Worm (Caenorhabditis elegans) whole organism, L4 larva: ENCODE data around the gene lido-17.

ENCODE experiments used
- F49E8.2 ChIP-seq: sonication (generic microtip); optimal IDR thresholded peaks from 2 replicates; lab custom pipeline; 2016; ENCODE audit warnings: missing compliant biosample characterization, mild to moderate bottlenecking, missing genetic modification characterization, borderline replicate concordance
- T20F7.1 ChIP-seq: fragments of 200-800 bp; sonication (Bioruptor generic); optimal IDR thresholded peaks from 2 replicates; lab custom pipeline; 2018; ENCODE audit warnings: mild to moderate bottlenecking, missing genetic modification characterization, missing compliant biosample characterization
- Y48G9A.11 ChIP-seq: fragments of 200-800 bp; sonication (Bioruptor generic); IDR thresholded peaks from 2 replicates; pipeline ENCODE4 v1.3.6; 2022; ENCODE audit warnings: missing genetic modification reagents, missing genetic modification characterization, missing compliant biosample characterization
- Y75B8A.6 ChIP-seq: fragments of 200-800 bp; sonication (Bioruptor generic); IDR thresholded peaks from 2 replicates; pipeline ENCODE4 v1.3.6; 2022; ENCODE audit warnings: missing genetic modification reagents, missing genetic modification characterization, missing compliant biosample characterization
- ZK337.2 ChIP-seq: fragments of 200-800 bp; sonication (Bioruptor generic); IDR thresholded peaks from 2 replicates; pipeline ENCODE4 v1.3.6; 2022; ENCODE audit warnings: missing genetic modification reagents, missing genetic modification characterization, missing compliant biosample characterization
- arid-1 ChIP-seq: fragments of 200-800 bp; sonication (Bioruptor generic); conservative IDR thresholded peaks from 2 replicates; pipeline ENCODE4 v1.3.6; 2022; ENCODE audit warnings: missing genetic modification reagents, missing genetic modification characterization, missing compliant biosample characterization
- ceh-28 ChIP-seq: fragments of 150-350 bp; optimal IDR thresholded peaks from 2 replicates; lab custom pipeline; 2014; ENCODE audit warnings: missing biosample characterization, missing genetic modification reagents, missing genetic modification characterization
- ceh-62 ChIP-seq: sonication (generic microtip); optimal IDR thresholded peaks from 2 replicates; lab custom pipeline; 2017; ENCODE audit warnings: missing biosample characterization, missing genetic modification characterization
- daf-12 ChIP-seq: fragments of 150-350 bp; optimal IDR thresholded peaks from 2 replicates; lab custom pipeline; 2014; ENCODE audit warnings: missing biosample characterization, missing genetic modification reagents, missing genetic modification characterization
- daf-16 ChIP-seq, 3 experiments: sonication (generic microtip); optimal IDR thresholded peaks; 2 replicates each; lab custom pipeline; 2016 to 2017; ENCODE audit warnings: missing genetic modification characterization in 3 of 3, missing genetic modification reagents in 3 of 3, mild to moderate bottlenecking in 2 of 3, missing compliant biosample characterization in 2 of 3, missing biosample characterization in 1 of 3, moderate library complexity in 1 of 3
- daf-19 ChIP-seq: fragments of 200-800 bp; sonication (Bioruptor generic); conservative IDR thresholded peaks from 2 replicates; pipeline ENCODE4 v1.3.6; 2022; ENCODE audit warnings: missing genetic modification characterization, missing compliant biosample characterization
- daf-8 ChIP-seq: fragments of 200-800 bp; sonication (Bioruptor generic); IDR thresholded peaks from 2 replicates; pipeline ENCODE4 v1.3.6; 2022; ENCODE audit warnings: missing genetic modification characterization, missing compliant biosample characterization
- dmd-6 ChIP-seq: fragments of 200-800 bp; sonication (Bioruptor generic); IDR thresholded peaks from 2 replicates; pipeline ENCODE4 v1.3.6; 2022; ENCODE audit warnings: missing genetic modification reagents, missing genetic modification characterization, missing compliant biosample characterization
- dve-1 ChIP-seq: sonication (generic microtip); optimal IDR thresholded peaks from 2 replicates; lab custom pipeline; 2017; ENCODE audit warnings: antibody characterized with exemption, mild to moderate bottlenecking, missing genetic modification characterization, missing compliant biosample characterization; ENCODE audit not compliant: insufficient read depth
- gei-8 ChIP-seq: fragments of 200-800 bp; sonication (Bioruptor generic); optimal IDR thresholded peaks from 2 replicates; lab custom pipeline; 2018; ENCODE audit warnings: mild to moderate bottlenecking, missing genetic modification characterization, missing compliant biosample characterization
- hlh-11 ChIP-seq: fragments of 200-800 bp; sonication (Bioruptor generic); optimal IDR thresholded peaks from 2 replicates; lab custom pipeline; 2018; ENCODE audit warnings: mild to moderate bottlenecking, missing genetic modification characterization, missing compliant biosample characterization
- hlh-30 ChIP-seq: sonication (generic microtip); optimal IDR thresholded peaks from 2 replicates; lab custom pipeline; 2017; ENCODE audit warnings: antibody characterized with exemption, mild to moderate bottlenecking, missing genetic modification characterization, missing compliant biosample characterization; ENCODE audit not compliant: insufficient read depth
- hmg-1.1 ChIP-seq: fragments of 200-800 bp; sonication (Bioruptor generic); IDR thresholded peaks from 2 replicates; pipeline ENCODE4 v1.3.6; 2022; ENCODE audit warnings: missing genetic modification reagents, missing genetic modification characterization, missing compliant biosample characterization
- jun-1 ChIP-seq: fragments of 150-350 bp; optimal IDR thresholded peaks from 2 replicates; lab custom pipeline; 2014; ENCODE audit warnings: missing biosample characterization, missing genetic modification reagents, missing genetic modification characterization
- lin-29 ChIP-seq: fragments of 200-800 bp; sonication (Bioruptor generic); IDR thresholded peaks from 2 replicates; pipeline ENCODE4 v1.3.6; 2022; ENCODE audit warnings: missing genetic modification reagents, missing genetic modification characterization, missing compliant biosample characterization
- lin-39 ChIP-seq: fragments of 150-350 bp; optimal IDR thresholded peaks from 2 replicates; lab custom pipeline; 2014; ENCODE audit warnings: missing biosample characterization, missing genetic modification reagents, missing genetic modification characterization
- lsy-2 ChIP-seq, 2 experiments: fragments of 150-350 bp in 1 of 2; sonication (generic microtip) in 1 of 2; optimal IDR thresholded peaks; 2 replicates each; lab custom pipeline; 2014 to 2017; ENCODE audit warnings: missing biosample characterization in 2 of 2, missing genetic modification characterization in 2 of 2
- mes-2 ChIP-seq: sonication (generic microtip); optimal IDR thresholded peaks from 2 replicates; lab custom pipeline; 2016; ENCODE audit warnings: missing genotype, mild to moderate bottlenecking, missing genetic modification characterization, missing compliant biosample characterization; ENCODE audit not compliant: poor library complexity, severe bottlenecking
- nhr-102 ChIP-seq: sonication (generic microtip); optimal IDR thresholded peaks from 2 replicates; lab custom pipeline; 2016; ENCODE audit warnings: mild to moderate bottlenecking, missing genetic modification characterization, moderate library complexity, missing compliant biosample characterization
- nhr-11 ChIP-seq: fragments of 150-350 bp; optimal IDR thresholded peaks from 2 replicates; lab custom pipeline; 2014; ENCODE audit warnings: missing biosample characterization, missing genetic modification characterization
- nhr-237 ChIP-seq: sonication (generic microtip); optimal IDR thresholded peaks from 2 replicates; lab custom pipeline; 2017; ENCODE audit warnings: missing biosample characterization, missing genetic modification characterization
- nhr-25 ChIP-seq: sonication (generic microtip); optimal IDR thresholded peaks from 2 replicates; lab custom pipeline; 2017; ENCODE audit warnings: missing genetic modification characterization, mild to moderate bottlenecking, missing compliant biosample characterization, antibody characterized with exemption, moderate library complexity, borderline replicate concordance; ENCODE audit not compliant: insufficient read depth
- nhr-28 ChIP-seq: fragments of 150-350 bp; optimal IDR thresholded peaks from 2 replicates; lab custom pipeline; 2014; ENCODE audit warnings: missing biosample characterization, missing genetic modification characterization
- nhr-42 ChIP-seq: fragments of 200-800 bp; sonication (Bioruptor generic); IDR thresholded peaks from 2 replicates; pipeline ENCODE4 v1.3.6; 2022; ENCODE audit warnings: missing genetic modification characterization, missing compliant biosample characterization
- nhr-77 ChIP-seq: fragments of 150-350 bp; optimal IDR thresholded peaks from 2 replicates; lab custom pipeline; 2014; ENCODE audit warnings: missing biosample characterization, missing genetic modification characterization
- pha-4 ChIP-seq, 2 experiments: fragments of 150-350 bp in 1 of 2; fragments of 200-800 bp in 1 of 2; sonication (Bioruptor generic) in 1 of 2; IDR thresholded peaks in 1 of 2; optimal IDR thresholded peaks in 1 of 2; 2 replicates each; pipeline versions ENCODE4 v1.3.6 to Lab custom; 2014 to 2022; ENCODE audit warnings: missing genetic modification characterization in 2 of 2, missing genetic modification reagents in 2 of 2, missing biosample characterization in 1 of 2, missing compliant biosample characterization in 1 of 2
- php-3 ChIP-seq: fragments of 200-800 bp; sonication (Bioruptor generic); IDR thresholded peaks from 2 replicates; pipeline ENCODE4 v1.3.6; 2022; ENCODE audit warnings: missing genetic modification reagents, missing genetic modification characterization, missing compliant biosample characterization
- pqm-1 ChIP-seq: sonication (generic microtip); optimal IDR thresholded peaks from 2 replicates; lab custom pipeline; 2017; ENCODE audit warnings: missing biosample characterization, missing genetic modification characterization
- saeg-2 ChIP-seq: fragments of 200-800 bp; sonication (Bioruptor generic); IDR thresholded peaks from 2 replicates; pipeline ENCODE4 v1.3.6; 2022; ENCODE audit warnings: missing genetic modification reagents, missing genetic modification characterization, missing compliant biosample characterization
- set-16 ChIP-seq: fragments of 200-800 bp; sonication (Bioruptor generic); IDR thresholded peaks from 2 replicates; pipeline ENCODE4 v1.3.6; 2022; ENCODE audit warnings: missing genetic modification reagents, missing genetic modification characterization, missing compliant biosample characterization
- skn-1 ChIP-seq: fragments of 150-350 bp; optimal IDR thresholded peaks from 2 replicates; lab custom pipeline; 2014; ENCODE audit warnings: missing biosample characterization, missing genetic modification characterization
- snpc-4 ChIP-seq: fragments of 150-350 bp; optimal IDR thresholded peaks from 2 replicates; lab custom pipeline; 2014; ENCODE audit warnings: missing biosample characterization, missing genetic modification characterization
- unc-130 ChIP-seq: sonication (generic microtip); optimal IDR thresholded peaks from 2 replicates; lab custom pipeline; 2016; ENCODE audit warnings: missing genetic modification reagents, missing genetic modification characterization, missing compliant biosample characterization
- unc-62 ChIP-seq, 3 experiments: fragments of 150-350 bp in 1 of 3; sonication (generic microtip); optimal IDR thresholded peaks in 2 of 3; peaks in 1 of 3; 1 replicate in 1 of 3; 2 replicates in 2 of 3; lab custom pipeline; 2014 to 2017; ENCODE audit warnings: missing biosample characterization in 3 of 3, missing genetic modification characterization in 3 of 3, missing genetic modification reagents in 3 of 3, missing genotype in 1 of 3
- zfp-2 ChIP-seq: sonication (generic microtip); optimal IDR thresholded peaks from 2 replicates; lab custom pipeline; 2016; ENCODE audit warnings: mild to moderate bottlenecking, missing genetic modification characterization, missing compliant biosample characterization
- zfp-3 ChIP-seq: fragments of 200-800 bp; sonication (Bioruptor generic); conservative IDR thresholded peaks from 2 replicates; pipeline ENCODE4 v1.3.6; 2022; ENCODE audit warnings: missing genetic modification reagents, missing genetic modification characterization, missing compliant biosample characterization
- zip-2 ChIP-seq: fragments of 150-350 bp; optimal IDR thresholded peaks from 2 replicates; lab custom pipeline; 2014; ENCODE audit warnings: missing biosample characterization, missing genetic modification characterization

The lido-17 gene

ce11 chrII:9426076-9426475, 33.5 kb upstream of the lido-17 start, which contains the start of gene M176.10:
M176.10 (minus strand) TSS chrII:9426176.
- TF ChIP-seq ZK337.2 (no peak), Y75B8A.6 (no peak), T20F7.1 (GFP tag; lab: Kevin White, UChicago) (no peak), nhr-102 (no peak), skn-1 (tag; lab: Kevin White, UChicago) (no peak), snpc-4 (no peak), php-3 (no peak), Y48G9A.11 (GFP tag; lab: Robert Waterston, UW) (no peak), ceh-62 (tag; lab: Kevin White, UChicago) (no peak)

ce11 chrII:9421969-9422368, 29.3 kb upstream of the lido-17 start, which contains the start of gene M176.11:
M176.11 (plus strand) TSS chrII:9422269.
- no peak for TF ChIP-seq jun-1 (tag; lab: Kevin White, UChicago)
- no peak for TF ChIP-seq lsy-2 (tag; optimal IDR thresholded peaks at IDR 0.05; lab: Kevin White, UChicago)
- no peak for TF ChIP-seq saeg-2 (GFP tag; lab: Robert Waterston, UW)
- TF ChIP-seq zip-2 (tag; lab: Kevin White, UChicago) = no peak
- TF ChIP-seq nhr-42 (GFP tag; lab: Robert Waterston, UW) = no peak

ce11 chrII:9418843-9419532, 26.4 kb upstream of the lido-17 start:
- TF ChIP-seq daf-16 (GFP tag; optimal IDR thresholded peaks at IDR 0.05; lab: Kevin White, UChicago) (no peak), daf-16 (tag; optimal IDR thresholded peaks at IDR 0.05; lab: Kevin White, UChicago) (peak; percentile 10), lin-39 (no peak), dmd-6 (GFP tag; lab: Robert Waterston, UW) (peak; percentile 58), hlh-11 (tag; lab: Kevin White, UChicago) (peak; percentile 3), hlh-30 (tag; lab: Kevin White, UChicago) (peak; percentile 24), F49E8.2 (tag; lab: Kevin White, UChicago) (no peak), zfp-2 (tag; lab: Kevin White, UChicago) (no peak), unc-62 (GFP tag; optimal IDR thresholded peaks at IDR 0.05 in 1 of 2; lab: Kevin White, UChicago) (peak in 1 of 2 experiments; percentile 91), unc-62 (tag; optimal IDR thresholded peaks at IDR 0.05; lab: Kevin White, UChicago) (no peak), nhr-237 (tag; lab: Kevin White, UChicago) (no peak), nhr-28 (tag; lab: Kevin White, UChicago) (peak; percentile 37)
- TF ChIP-seq, all 104 proteins: peak for 6

- TF ChIP-seq lsy-2 (tag; optimal IDR thresholded peaks at IDR 0.05; lab: Kevin White, UChicago) (no peak), ceh-28 (no peak), gei-8 (GFP tag; lab: Kevin White, UChicago) (no peak), zfp-3 (GFP tag; lab: Robert Waterston, UW) (no peak), daf-12 (tag; lab: Kevin White, UChicago) (no peak), unc-130 (GFP tag; lab: Kevin White, UChicago) (no peak), daf-19 (no peak), mes-2 (tag; lab: Kevin White, UChicago) (peak; percentile 18), set-16 (no peak), daf-16 (GFP tag; optimal IDR thresholded peaks at IDR 0.05; lab: Kevin White, UChicago) (no peak), daf-16 (tag; optimal IDR thresholded peaks at IDR 0.05; lab: Kevin White, UChicago) (peak; percentile 40), pqm-1 (tag; lab: Kevin White, UChicago) (peak; percentile 30), hmg-1.1 (GFP tag; lab: Robert Waterston, UW) (no peak), daf-8 (GFP tag; lab: Robert Waterston, UW) (no peak), nhr-77 (tag; lab: Kevin White, UChicago) (peak; percentile 7), nhr-11 (tag; lab: Kevin White, UChicago) (no peak), lin-29 (no peak), dve-1 (tag; lab: Kevin White, UChicago) (no peak), nhr-25 (tag; lab: Kevin White, UChicago) (no peak), ceh-62 (tag; lab: Kevin White, UChicago) (no peak), arid-1 (GFP tag; lab: Robert Waterston, UW) (no peak), lin-39 (no peak), pha-4 (GFP tag; IDR thresholded peaks at IDR 0.05; lab: Robert Waterston, UW) (no peak), pha-4 (tag; optimal IDR thresholded peaks at IDR 0.05; lab: Kevin White, UChicago) (no peak)
Measured at ce11 chrII:9418065-9418567, 25.5 kb upstream of the lido-17 start, which contains the start of the genes M176.4 and M176.16. M176.4 (plus strand) TSS chrII:9418365. M176.16 (plus strand) TSS chrII:9418517.
